Worm (Caenorhabditis elegans): ENCODE measurements around the gene C33C12.4.

ce11 chrII:2152455-2152854, 13.8 kb downstream of the C33C12.4 start:
- TF ChIP-seq rnt-1 (tag; optimal IDR thresholded peaks at IDR 0.05) (no peak), hlh-30 (tag; optimal IDR thresholded peaks at IDR 0.05; ENCODE audit: insufficient read depth) (no peak), ama-1 (optimal IDR thresholded peaks at IDR 0.05) (no peak), dmd-4 (tag; optimal IDR thresholded peaks at IDR 0.05; ENCODE audit: borderline replicate concordance) (no peak), sox-4 (tag; optimal IDR thresholded peaks at IDR 0.05) (no peak), zip-5 (tag; optimal IDR thresholded peaks at IDR 0.05) (no peak), pha-4 (tag; optimal IDR thresholded peaks at IDR 0.05) (no peak)

Data from whole organism, late embryonic.